Worm (Caenorhabditis elegans) whole organism, L2 larva: Measurements from ENCODE around the gene C55A6.6.

Experiments used
- aly-2 ChIP-seq: fragments of 150-350 bp; optimal IDR thresholded peaks from 2 replicates; lab custom pipeline; 2014; ENCODE audit warnings: missing biosample characterization, missing genetic modification characterization
- ama-1 ChIP-seq: fragments of 150-350 bp; optimal IDR thresholded peaks from 2 replicates; lab custom pipeline; 2018; ENCODE audit warnings: inconsistent platforms
- egl-27 ChIP-seq: sonication (generic microtip); optimal IDR thresholded peaks from 3 replicates; lab custom pipeline; 2017; ENCODE audit warnings: missing biosample characterization, missing genetic modification reagents, missing genetic modification characterization
- elt-1 ChIP-seq: fragments of 150-350 bp; optimal IDR thresholded peaks from 2 replicates; lab custom pipeline; 2014; ENCODE audit warnings: missing biosample characterization, missing genetic modification characterization
- elt-3 ChIP-seq: sonication (generic microtip); optimal IDR thresholded peaks from 2 replicates; lab custom pipeline; 2017; ENCODE audit warnings: missing biosample characterization, missing genetic modification characterization
- mdl-1 ChIP-seq, 2 experiments: fragments of 150-350 bp in 1 of 2; sonication (generic microtip) in 1 of 2; optimal IDR thresholded peaks; 2 replicates each; lab custom pipeline; 2017; ENCODE audit warnings: missing biosample characterization in 2 of 2, missing genetic modification characterization in 2 of 2
- nhr-11 ChIP-seq: fragments of 150-350 bp; optimal IDR thresholded peaks from 2 replicates; lab custom pipeline; 2014; ENCODE audit warnings: missing biosample characterization, missing genetic modification characterization
- nhr-237 ChIP-seq: fragments of 150-350 bp; optimal IDR thresholded peaks from 2 replicates; lab custom pipeline; 2014; ENCODE audit warnings: missing biosample characterization, missing genetic modification characterization
- nhr-25 ChIP-seq: fragments of 150-350 bp; sonication (generic microtip); optimal IDR thresholded peaks from 3 replicates; lab custom pipeline; 2014; ENCODE audit warnings: missing biosample characterization, missing genetic modification characterization
- nhr-77 ChIP-seq: fragments of 150-350 bp; optimal IDR thresholded peaks from 2 replicates; lab custom pipeline; 2014; ENCODE audit warnings: missing biosample characterization, missing genetic modification characterization
- snpc-4 ChIP-seq: fragments of 150-350 bp; optimal IDR thresholded peaks from 2 replicates; lab custom pipeline; 2014; ENCODE audit warnings: missing biosample characterization, missing genetic modification characterization
- unc-39 ChIP-seq: fragments of 150-350 bp; optimal IDR thresholded peaks from 2 replicates; lab custom pipeline; 2014; ENCODE audit warnings: missing biosample characterization, missing genetic modification characterization
- unc-62 ChIP-seq: fragments of 150-350 bp; optimal IDR thresholded peaks from 2 replicates; lab custom pipeline; 2014; ENCODE audit warnings: missing biosample characterization, missing genetic modification reagents, missing genetic modification characterization
- ztf-11 ChIP-seq: sonication (generic microtip); optimal IDR thresholded peaks from 2 replicates; lab custom pipeline; 2017; ENCODE audit warnings: missing biosample characterization, missing genetic modification characterization

DNA sequence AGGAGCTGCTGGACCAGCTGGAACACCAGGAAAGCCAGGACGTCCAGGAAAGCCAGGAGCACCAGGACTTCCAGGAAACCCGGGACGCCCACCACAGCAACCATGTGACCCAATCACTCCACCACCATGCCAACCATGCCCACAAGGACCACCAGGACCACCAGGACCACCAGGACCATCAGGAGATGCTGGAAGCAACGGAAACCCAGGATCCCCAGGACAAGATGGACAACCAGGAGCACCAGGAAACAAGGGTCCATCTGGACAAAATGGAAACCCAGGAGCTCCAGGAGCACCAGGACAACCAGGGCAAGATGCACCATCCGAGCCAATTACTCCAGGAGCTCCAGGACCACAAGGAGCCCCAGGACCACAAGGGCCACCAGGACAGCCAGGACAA, 30.1 kb downstream of the C55A6.6 start:
- TF ChIP-seq unc-62 (GFP tag; lab: Kevin White, UChicago) (no peak), elt-3 (tag; lab: Kevin White, UChicago) (no peak), aly-2 (tag; lab: Kevin White, UChicago) (no peak), ama-1 (no peak), elt-1 (tag; lab: Kevin White, UChicago) (no peak), nhr-77 (no peak), nhr-25 (no peak), egl-27 (no peak), nhr-237 (tag; lab: Kevin White, UChicago) (no peak), unc-39 (no peak), mdl-1 (tag; optimal IDR thresholded peaks at IDR 0.05; lab: Kevin White, UChicago) (no peak), ztf-11 (tag; lab: Kevin White, UChicago) (no peak), nhr-11 (tag; lab: Kevin White, UChicago) (no peak), snpc-4 (tag; lab: Kevin White, UChicago) (no peak)
